Worm (Caenorhabditis elegans) whole organism, late embryonic: ENCODE results near the gene Y59E9AL.36.

Experiments
- C08G9.2 ChIP-seq: sonication (generic microtip); optimal IDR thresholded peaks from 2 replicates; lab custom pipeline; 2016; ENCODE audit warnings: mild to moderate bottlenecking, missing genetic modification characterization, moderate library complexity, missing compliant biosample characterization
- F13H6.1 ChIP-seq: sonication (generic microtip); optimal IDR thresholded peaks from 2 replicates; lab custom pipeline; 2016; ENCODE audit warnings: missing genetic modification characterization, missing compliant biosample characterization
- K02D7.2 ChIP-seq: sonication (generic microtip); optimal IDR thresholded peaks from 2 replicates; lab custom pipeline; 2017; ENCODE audit warnings: mild to moderate bottlenecking, missing genetic modification characterization, missing compliant biosample characterization
- K09A11.1 ChIP-seq: sonication (generic microtip); optimal IDR thresholded peaks from 2 replicates; lab custom pipeline; 2017; ENCODE audit warnings: antibody characterized with exemption, mild to moderate bottlenecking, missing genetic modification characterization, missing compliant biosample characterization; ENCODE audit not compliant: insufficient read depth
- T23F11.4 ChIP-seq: fragments of 200-800 bp; sonication (Bioruptor generic); optimal IDR thresholded peaks from 2 replicates; lab custom pipeline; 2018; ENCODE audit warnings: mild to moderate bottlenecking, missing genetic modification characterization, missing compliant biosample characterization
- Y22D7AL.16 ChIP-seq: sonication (generic microtip); optimal IDR thresholded peaks from 2 replicates; lab custom pipeline; 2016; ENCODE audit warnings: missing genetic modification characterization, missing compliant biosample characterization
- ama-1 ChIP-seq: fragments of 150-350 bp; optimal IDR thresholded peaks from 2 replicates; lab custom pipeline; 2014
- ceh-18 ChIP-seq: sonication (generic microtip); optimal IDR thresholded peaks from 2 replicates; lab custom pipeline; 2016; ENCODE audit warnings: missing genetic modification characterization, missing compliant biosample characterization
- ceh-19 ChIP-seq: fragments of 200-800 bp; sonication (Bioruptor generic); optimal IDR thresholded peaks from 2 replicates; lab custom pipeline; 2018; ENCODE audit warnings: mild to moderate bottlenecking, missing genetic modification characterization, missing compliant biosample characterization
- ceh-2 ChIP-seq: sonication (generic microtip); optimal IDR thresholded peaks from 2 replicates; lab custom pipeline; 2016; ENCODE audit warnings: missing genotype, missing genetic modification characterization, missing compliant biosample characterization
- ceh-22 ChIP-seq: sonication (generic microtip); optimal IDR thresholded peaks from 2 replicates; lab custom pipeline; 2017; ENCODE audit warnings: missing biosample characterization, missing genetic modification characterization
- ceh-30 ChIP-seq: fragments of 150-350 bp; optimal IDR thresholded peaks from 2 replicates; lab custom pipeline; 2014; ENCODE audit warnings: missing biosample characterization, missing genetic modification characterization
- ceh-31 ChIP-seq: sonication (generic microtip); optimal IDR thresholded peaks from 2 replicates; lab custom pipeline; 2016; ENCODE audit warnings: missing genetic modification characterization, missing compliant biosample characterization
- ceh-34 ChIP-seq: sonication (generic microtip); optimal IDR thresholded peaks from 2 replicates; lab custom pipeline; 2016; ENCODE audit warnings: mild to moderate bottlenecking, missing genetic modification characterization, missing compliant biosample characterization
- ceh-45 ChIP-seq: fragments of 200-800 bp; sonication (Bioruptor generic); IDR thresholded peaks from 2 replicates; pipeline ENCODE4 v1.3.6; 2022; ENCODE audit warnings: missing genetic modification reagents, missing genetic modification characterization, missing compliant biosample characterization
- ceh-9 ChIP-seq: sonication (generic microtip); optimal IDR thresholded peaks from 2 replicates; lab custom pipeline; 2016; ENCODE audit warnings: mild to moderate bottlenecking, missing genetic modification characterization, inconsistent platforms, missing compliant biosample characterization
- che-1 ChIP-seq: sonication (generic microtip); optimal IDR thresholded peaks from 2 replicates; lab custom pipeline; 2016; ENCODE audit warnings: mild to moderate bottlenecking, missing genetic modification characterization, missing compliant biosample characterization
- dmd-4 ChIP-seq: sonication (generic microtip); optimal IDR thresholded peaks from 2 replicates; lab custom pipeline; 2016; ENCODE audit warnings: borderline replicate concordance, missing genetic modification characterization, missing compliant biosample characterization
- dve-1 ChIP-seq: sonication (generic microtip); optimal IDR thresholded peaks from 2 replicates; lab custom pipeline; 2017; ENCODE audit warnings: antibody characterized with exemption, mild to moderate bottlenecking, missing genetic modification characterization, missing compliant biosample characterization
- ets-4 ChIP-seq: sonication (generic microtip); optimal IDR thresholded peaks from 2 replicates; lab custom pipeline; 2016; ENCODE audit warnings: missing genetic modification characterization, missing compliant biosample characterization
- eyg-1 ChIP-seq: sonication (generic microtip); optimal IDR thresholded peaks from 2 replicates; lab custom pipeline; 2016; ENCODE audit warnings: missing genotype, missing genetic modification characterization, missing compliant biosample characterization
- fax-1 ChIP-seq: sonication (generic microtip); optimal IDR thresholded peaks from 2 replicates; lab custom pipeline; 2016; ENCODE audit warnings: missing genotype, missing genetic modification characterization, missing compliant biosample characterization
- fkh-6 ChIP-seq: sonication (generic microtip); optimal IDR thresholded peaks from 2 replicates; lab custom pipeline; 2016; ENCODE audit warnings: missing genetic modification characterization, missing compliant biosample characterization
- gmeb-2 ChIP-seq: sonication (generic microtip); optimal IDR thresholded peaks from 2 replicates; lab custom pipeline; 2016; ENCODE audit warnings: missing genetic modification characterization, inconsistent platforms, missing compliant biosample characterization
- hlh-15 ChIP-seq: sonication (generic microtip); optimal IDR thresholded peaks from 2 replicates; lab custom pipeline; 2016; ENCODE audit warnings: missing genetic modification characterization, missing compliant biosample characterization
- hlh-6 ChIP-seq: sonication (generic microtip); optimal IDR thresholded peaks from 2 replicates; lab custom pipeline; 2016; ENCODE audit warnings: missing genotype, missing genetic modification characterization, missing compliant biosample characterization
- lim-6 ChIP-seq: sonication (generic microtip); optimal IDR thresholded peaks from 2 replicates; lab custom pipeline; 2016; ENCODE audit warnings: missing genetic modification characterization, missing compliant biosample characterization
- nhr-11 ChIP-seq: fragments of 150-350 bp; optimal IDR thresholded peaks from 2 replicates; lab custom pipeline; 2014; ENCODE audit warnings: missing biosample characterization, missing genetic modification characterization
- nhr-232 ChIP-seq: sonication (generic microtip); optimal IDR thresholded peaks from 2 replicates; lab custom pipeline; 2016; ENCODE audit warnings: missing genetic modification characterization, missing compliant biosample characterization
- npax-4 ChIP-seq: sonication (generic microtip); optimal IDR thresholded peaks from 2 replicates; lab custom pipeline; 2016; ENCODE audit warnings: missing genetic modification characterization, missing compliant biosample characterization
- pag-3 ChIP-seq: sonication (generic microtip); optimal IDR thresholded peaks from 2 replicates; lab custom pipeline; 2016; ENCODE audit warnings: missing compliant biosample characterization, missing genetic modification characterization, borderline replicate concordance
- pax-1 ChIP-seq: fragments of 150-350 bp; optimal IDR thresholded peaks from 2 replicates; lab custom pipeline; 2014; ENCODE audit warnings: missing biosample characterization, missing genetic modification characterization
- pha-4 ChIP-seq: fragments of 150-350 bp; optimal IDR thresholded peaks from 2 replicates; lab custom pipeline; 2018; ENCODE audit warnings: missing biosample characterization, missing genetic modification reagents, missing genetic modification characterization
- pros-1 ChIP-seq: fragments of 150-350 bp; optimal IDR thresholded peaks from 2 replicates; lab custom pipeline; 2014; ENCODE audit warnings: missing biosample characterization, missing genetic modification reagents, missing genetic modification characterization
- ref-2 ChIP-seq: sonication (generic microtip); optimal IDR thresholded peaks from 2 replicates; lab custom pipeline; 2016; ENCODE audit warnings: missing genetic modification characterization, missing compliant biosample characterization
- rnt-1 ChIP-seq: sonication (generic microtip); optimal IDR thresholded peaks from 2 replicates; lab custom pipeline; 2016; ENCODE audit warnings: missing genetic modification characterization, missing compliant biosample characterization
- sdc-2 ChIP-seq: sonication (generic microtip); optimal IDR thresholded peaks from 2 replicates; lab custom pipeline; 2016; ENCODE audit warnings: missing genotype, missing genetic modification characterization, missing compliant biosample characterization
- sox-2 ChIP-seq: fragments of 200-800 bp; sonication (Bioruptor generic); IDR thresholded peaks from 2 replicates; pipeline ENCODE4 v1.3.6; 2022; ENCODE audit warnings: missing genetic modification reagents, missing genetic modification characterization, missing compliant biosample characterization
- sox-4 ChIP-seq: sonication (generic microtip); optimal IDR thresholded peaks from 2 replicates; lab custom pipeline; 2017; ENCODE audit warnings: mild to moderate bottlenecking, missing genetic modification characterization, inconsistent platforms, missing compliant biosample characterization
- syd-9 ChIP-seq: sonication (generic microtip); optimal IDR thresholded peaks from 2 replicates; lab custom pipeline; 2016; ENCODE audit warnings: mild to moderate bottlenecking, missing genetic modification characterization, moderate library complexity, missing compliant biosample characterization
- tbx-7 ChIP-seq: sonication (generic microtip); optimal IDR thresholded peaks from 2 replicates; lab custom pipeline; 2016; ENCODE audit warnings: missing genotype, missing genetic modification characterization, missing compliant biosample characterization
- unc-3 ChIP-seq, 2 experiments: fragments of 200-800 bp in 1 of 2; sonication (Bioruptor generic) in 1 of 2; sonication (generic microtip) in 1 of 2; conservative IDR thresholded peaks in 1 of 2; optimal IDR thresholded peaks in 1 of 2; 2 replicates each; pipeline versions ENCODE4 v1.3.6 to Lab custom; 2016 to 2022; ENCODE audit warnings: missing compliant biosample characterization in 2 of 2, missing genetic modification characterization in 2 of 2, missing genetic modification reagents in 1 of 2
- unc-42 ChIP-seq: sonication (generic microtip); optimal IDR thresholded peaks from 2 replicates; lab custom pipeline; 2016; ENCODE audit warnings: missing genotype, missing genetic modification characterization, missing compliant biosample characterization
- unc-86 ChIP-seq: sonication (generic microtip); optimal IDR thresholded peaks from 2 replicates; lab custom pipeline; 2016; ENCODE audit warnings: missing genetic modification characterization, missing compliant biosample characterization
- ztf-16 ChIP-seq: sonication (generic microtip); optimal IDR thresholded peaks from 2 replicates; lab custom pipeline; 2017; ENCODE audit warnings: missing genetic modification characterization, missing compliant biosample characterization

Gene Y59E9AL.36

ce11 chrIV:5195531-5195930 lies 13.8 kb downstream of the Y59E9AL.36 start, which contains the start of gene gpa-18:
TSS of gene gpa-18 (minus strand) at chrIV:5195631.
- TF ChIP-seq pax-1 (tag; lab: Kevin White, UChicago), result no peak
- no peak for TF ChIP-seq npax-4 (tag; lab: Kevin White, UChicago)
- no peak for TF ChIP-seq sox-2 (GFP tag; lab: Robert Waterston, UW)
- TF ChIP-seq ref-2, result no peak
- no peak for TF ChIP-seq pros-1 (tag; lab: Kevin White, UChicago)
- TF ChIP-seq fkh-6 (tag; lab: Kevin White, UChicago), result no peak
- TF ChIP-seq che-1 (tag; lab: Kevin White, UChicago), result no peak
- TF ChIP-seq nhr-232 (tag; lab: Kevin White, UChicago), result no peak
- no peak for TF ChIP-seq ceh-2 (tag; lab: Kevin White, UChicago)
- TF ChIP-seq ceh-31 (tag; lab: Kevin White, UChicago), result no peak
- TF ChIP-seq ceh-30 (tag; lab: Kevin White, UChicago), result no peak
- TF ChIP-seq ceh-34 (tag; lab: Kevin White, UChicago), result no peak
- TF ChIP-seq hlh-15 (tag; lab: Kevin White, UChicago), result no peak
- no peak for TF ChIP-seq F13H6.1
- TF ChIP-seq ceh-19, result no peak

ce11 chrIV:5188051-5188450 lies 21.2 kb downstream of the Y59E9AL.36 start:
- TF ChIP-seq dve-1 (tag; lab: Kevin White, UChicago) (no peak), C08G9.2 (tag; lab: Kevin White, UChicago) (peak; percentile 20)

- TF ChIP-seq Y22D7AL.16 (tag; lab: Kevin White, UChicago), result no peak
- TF ChIP-seq lim-6 (tag; lab: Kevin White, UChicago), result no peak
- no peak for TF ChIP-seq ets-4
- no peak for TF ChIP-seq gmeb-2 (tag; lab: Kevin White, UChicago)
- no peak for TF ChIP-seq ceh-2 (tag; lab: Kevin White, UChicago)
- no peak for TF ChIP-seq sox-4 (tag; lab: Kevin White, UChicago)
- no peak for TF ChIP-seq ceh-18 (tag; lab: Kevin White, UChicago)
- no peak for TF ChIP-seq T23F11.4 (GFP tag; lab: Kevin White, UChicago)
- no peak for TF ChIP-seq F13H6.1
These were observed 22.6 kb downstream of the Y59E9AL.36 start, which contains the start of the genes W03F8.6 and mtrf-1L for ce11 chrIV:5186480-5187205. TSS of gene W03F8.6 (minus strand) at chrIV:5186580. TSS of gene mtrf-1L (plus strand) at chrIV:5187155.

- TF ChIP-seq fax-1 (tag; lab: Kevin White, UChicago), result no peak
- no peak for TF ChIP-seq nhr-11 (tag; lab: Kevin White, UChicago)
- no peak for TF ChIP-seq tbx-7 (tag; lab: Kevin White, UChicago)
- no peak for TF ChIP-seq syd-9 (tag; lab: Kevin White, UChicago)
- no peak for TF ChIP-seq lim-6 (tag; lab: Kevin White, UChicago)
- peak; percentile 35 for TF ChIP-seq ceh-2 (tag; lab: Kevin White, UChicago)
- TF ChIP-seq unc-42 (tag; lab: Kevin White, UChicago), result peak; percentile 58
- no peak for TF ChIP-seq K09A11.1 (tag; lab: Kevin White, UChicago)
- peak; percentile 16 for TF ChIP-seq sdc-2 (tag; lab: Kevin White, UChicago)
- TF ChIP-seq eyg-1 (tag; lab: Kevin White, UChicago), result no peak
- no peak for TF ChIP-seq ztf-16
- TF ChIP-seq K02D7.2, result peak; percentile 37
- TF ChIP-seq pha-4 (tag; lab: Kevin White, UChicago), result no peak
- TF ChIP-seq pag-3 (tag; lab: Kevin White, UChicago), result no peak
- no peak for TF ChIP-seq ceh-22
- TF ChIP-seq unc-86 (tag; lab: Kevin White, UChicago), result no peak
- TF ChIP-seq ceh-9 (tag; lab: Kevin White, UChicago), result no peak
- TF ChIP-seq ceh-45 (GFP tag; lab: Robert Waterston, UW), result 0 out of 2 replicates have a peak, but pooled peaks have one; percentile 57
- TF ChIP-seq hlh-6, result no peak
- TF ChIP-seq pros-1 (tag; lab: Kevin White, UChicago), result peak; percentile 31
- peak; percentile 53 for TF ChIP-seq ceh-18 (tag; lab: Kevin White, UChicago)
- TF ChIP-seq unc-3 (GFP tag; conservative IDR thresholded peaks at IDR 0.05; lab: Robert Waterston, UW), result no peak
- peak; percentile 8 for TF ChIP-seq unc-3 (tag; optimal IDR thresholded peaks at IDR 0.05; lab: Kevin White, UChicago)
- TF ChIP-seq rnt-1, result peak; percentile 71
- TF ChIP-seq sox-4 (tag; lab: Kevin White, UChicago), result no peak
- no peak for TF ChIP-seq ceh-19
- peak; percentile 89 for TF ChIP-seq ama-1 (lab: Kevin White, UChicago)
- TF ChIP-seq dmd-4 (tag; lab: Kevin White, UChicago), result no peak
- no peak for TF ChIP-seq Y22D7AL.16 (tag; lab: Kevin White, UChicago)
These were observed 25.5 kb downstream of the Y59E9AL.36 start, which contains the start of gene W03F8.4 for ce11 chrIV:5183755-5184166. TSS of gene W03F8.4 (plus strand) at chrIV:5184123.
